Fruit fly (Drosophila melanogaster) whole organism, pupa: ENCODE measurements around the gene HDAC4.

Experiments
- CG10348 ChIP-seq: fragments of 200-800 bp; sonication (Bioruptor generic); IDR thresholded peaks from 2 replicates; pipeline ENCODE4 v1.3.6; 2022; ENCODE audit warnings: missing biosample characterization, missing genetic modification characterization
- CG12605 ChIP-seq: fragments of 200-800 bp; sonication (Bioruptor generic); IDR thresholded peaks from 2 replicates; pipeline ENCODE4 v1.3.6; 2022; ENCODE audit warnings: missing biosample characterization, missing genetic modification characterization
- CG13204 ChIP-seq: fragments of 200-800 bp; sonication (Bioruptor generic); optimal IDR thresholded peaks from 2 replicates; lab custom pipeline; 2018; ENCODE audit warnings: missing biosample characterization, mild to moderate bottlenecking, missing genetic modification characterization, moderate library complexity
- CG14655 ChIP-seq: fragments of 200-800 bp; sonication (Bioruptor generic); optimal IDR thresholded peaks from 3 replicates; lab custom pipeline; 2017; ENCODE audit warnings: mild to moderate bottlenecking, missing biosample characterization, missing genetic modification reagents, missing genetic modification characterization
- CG15710 ChIP-seq: fragments of 200-800 bp; sonication (Bioruptor generic); optimal IDR thresholded peaks from 2 replicates; lab custom pipeline; 2018; ENCODE audit warnings: missing biosample characterization, mild to moderate bottlenecking, missing genetic modification characterization, moderate library complexity
- CG17806 ChIP-seq: fragments of 200-800 bp; sonication (Bioruptor generic); optimal IDR thresholded peaks from 2 replicates; lab custom pipeline; 2018; ENCODE audit warnings: missing biosample characterization, mild to moderate bottlenecking, missing genetic modification characterization, moderate library complexity
- CG32121 ChIP-seq: fragments of 200-800 bp; sonication (Bioruptor generic); IDR thresholded peaks from 2 replicates; pipeline ENCODE4 v1.3.6; 2022; ENCODE audit warnings: missing biosample characterization, missing genetic modification characterization
- CG34367 ChIP-seq: fragments of 200-800 bp; sonication (Bioruptor generic); optimal IDR thresholded peaks from 2 replicates; lab custom pipeline; 2018; ENCODE audit warnings: missing biosample characterization, mild to moderate bottlenecking, missing genetic modification characterization
- CG4496 ChIP-seq: fragments of 200-800 bp; sonication (Bioruptor generic); IDR thresholded peaks from 3 replicates; pipeline ENCODE4 v1.3.6; 2022; ENCODE audit warnings: missing biosample characterization, missing genetic modification characterization
- CG8159 ChIP-seq: fragments of 200-800 bp; sonication (Bioruptor generic); optimal IDR thresholded peaks from 3 replicates; lab custom pipeline; 2018; ENCODE audit warnings: missing biosample characterization, mild to moderate bottlenecking, missing genetic modification characterization, moderate library complexity
- CG8301 ChIP-seq: fragments of 200-800 bp; sonication (Bioruptor generic); optimal IDR thresholded peaks from 2 replicates; lab custom pipeline; 2018; ENCODE audit warnings: missing biosample characterization, mild to moderate bottlenecking, missing genetic modification characterization
- CG9948 ChIP-seq: fragments of 200-800 bp; sonication (Bioruptor generic); optimal IDR thresholded peaks from 2 replicates; lab custom pipeline; 2018; ENCODE audit warnings: missing biosample characterization, mild to moderate bottlenecking, missing genetic modification characterization, moderate library complexity
- D1 ChIP-seq: fragments of 200-800 bp; sonication (Bioruptor generic); optimal IDR thresholded peaks from 2 replicates; lab custom pipeline; 2018; ENCODE audit warnings: missing biosample characterization, mild to moderate bottlenecking, missing genetic modification characterization, moderate library complexity
- EcR ChIP-seq: fragments of 200-800 bp; sonication (Bioruptor generic); optimal IDR thresholded peaks from 3 replicates; lab custom pipeline; 2019; ENCODE audit warnings: missing biosample characterization, missing genetic modification characterization, mild to moderate bottlenecking, moderate library complexity, missing genetic modification reagents
- Ets98B ChIP-seq: fragments of 200-800 bp; sonication (Bioruptor generic); IDR thresholded peaks from 2 replicates; pipeline ENCODE4 v1.3.6; 2022; ENCODE audit warnings: missing biosample characterization, missing genetic modification characterization
- Pif1A ChIP-seq: fragments of 200-800 bp; sonication (Bioruptor generic); optimal IDR thresholded peaks from 3 replicates; lab custom pipeline; 2016; ENCODE audit warnings: missing biosample characterization, missing genetic modification characterization
- Pif1B ChIP-seq: fragments of 200-800 bp; sonication (Bioruptor generic); optimal IDR thresholded peaks from 3 replicates; lab custom pipeline; 2016; ENCODE audit warnings: missing biosample characterization, missing genetic modification characterization
- Snoo ChIP-seq: fragments of 200-800 bp; sonication (Bioruptor generic); optimal IDR thresholded peaks from 3 replicates; lab custom pipeline; 2017; ENCODE audit warnings: missing biosample characterization, mild to moderate bottlenecking, missing genetic modification characterization, inconsistent platforms
- fd96Ca ChIP-seq: fragments of 200-800 bp; sonication (Bioruptor generic); IDR thresholded peaks from 3 replicates; pipeline ENCODE4 v1.3.6; 2022; ENCODE audit warnings: missing biosample characterization, missing genetic modification characterization
- gl ChIP-seq: fragments of 200-800 bp; sonication (Bioruptor generic); optimal IDR thresholded peaks from 2 replicates; lab custom pipeline; 2018; ENCODE audit warnings: missing biosample characterization, mild to moderate bottlenecking, missing genetic modification characterization
- rn ChIP-seq: fragments of 200-800 bp; sonication (Bioruptor generic); IDR thresholded peaks from 2 replicates; pipeline ENCODE4 v1.3.6; 2022; ENCODE audit warnings: missing biosample characterization, missing genetic modification characterization

The HDAC4 gene

DNA sequence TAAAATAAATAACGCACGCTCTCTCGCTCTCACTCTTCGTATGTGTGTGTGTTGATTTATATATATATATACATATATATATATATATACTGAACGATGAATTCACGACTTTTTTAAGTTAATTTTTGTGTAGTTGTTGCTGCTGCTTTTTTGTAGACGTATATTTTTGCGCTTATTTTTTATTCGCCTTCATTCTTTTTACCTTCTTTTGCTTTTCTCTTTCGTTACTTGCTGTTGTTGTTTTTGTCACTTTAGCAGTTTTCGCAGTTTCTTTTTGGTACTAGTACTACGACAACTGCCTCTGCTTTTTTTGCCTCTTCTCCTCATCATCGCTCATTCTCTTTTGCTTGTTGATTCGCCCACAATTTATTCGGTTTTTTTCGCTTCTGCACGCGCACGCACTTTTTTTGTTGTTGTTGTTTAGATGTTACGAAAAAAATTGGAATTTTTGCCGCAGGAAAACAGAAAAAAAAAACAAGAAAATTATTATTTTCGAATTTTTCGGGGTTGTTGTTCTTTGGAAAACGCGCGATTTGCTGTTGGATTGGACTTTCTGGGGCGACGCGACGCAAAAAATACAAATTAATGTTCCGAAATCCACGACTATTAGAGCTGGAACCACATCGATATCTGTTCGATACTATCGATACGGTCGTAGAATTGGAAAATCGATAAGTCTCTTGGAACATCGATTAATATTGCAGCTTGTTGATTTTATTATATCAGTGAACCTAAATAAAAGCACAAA, at the start of gene HDAC4, which contains the start of gene CG15743:
TSS of gene HDAC4 (minus strand) at position 632 of the 748 bp plus-strand sequence.
TSS of gene CG15743 (plus strand) at position 707 of the 748 bp plus-strand sequence.
- TF ChIP-seq Snoo (tag; lab: Kevin White, UChicago) = no peak
- no peak for TF ChIP-seq Pif1B (GFP tag; lab: Kevin White, UChicago)
- TF ChIP-seq fd96Ca (GFP tag; lab: Robert Waterston, UW) = no peak
- no peak for TF ChIP-seq CG4496
- TF ChIP-seq CG14655 (GFP tag; lab: Kevin White, UChicago) = no peak
- no peak for TF ChIP-seq CG17806 (tag; lab: Kevin White, UChicago)
- peak; percentile 10 for TF ChIP-seq CG34367
- no peak for TF ChIP-seq rn (GFP tag; lab: Robert Waterston, UW)
- TF ChIP-seq EcR (GFP tag; lab: Kevin White, UChicago) = no peak
- TF ChIP-seq CG15710 (tag; lab: Kevin White, UChicago) = no peak
- no peak for TF ChIP-seq CG8301 (tag; lab: Kevin White, UChicago)
- TF ChIP-seq CG32121 (GFP tag; lab: Robert Waterston, UW) = no peak
- TF ChIP-seq CG9948 (tag; lab: Kevin White, UChicago) = no peak
- peak; percentile 15 for TF ChIP-seq CG8159 (tag; lab: Kevin White, UChicago)
- peak; percentile 48; the same call in 1 of the 2 replicates for TF ChIP-seq CG12605 (GFP tag; lab: Robert Waterston, UW)

DNA sequence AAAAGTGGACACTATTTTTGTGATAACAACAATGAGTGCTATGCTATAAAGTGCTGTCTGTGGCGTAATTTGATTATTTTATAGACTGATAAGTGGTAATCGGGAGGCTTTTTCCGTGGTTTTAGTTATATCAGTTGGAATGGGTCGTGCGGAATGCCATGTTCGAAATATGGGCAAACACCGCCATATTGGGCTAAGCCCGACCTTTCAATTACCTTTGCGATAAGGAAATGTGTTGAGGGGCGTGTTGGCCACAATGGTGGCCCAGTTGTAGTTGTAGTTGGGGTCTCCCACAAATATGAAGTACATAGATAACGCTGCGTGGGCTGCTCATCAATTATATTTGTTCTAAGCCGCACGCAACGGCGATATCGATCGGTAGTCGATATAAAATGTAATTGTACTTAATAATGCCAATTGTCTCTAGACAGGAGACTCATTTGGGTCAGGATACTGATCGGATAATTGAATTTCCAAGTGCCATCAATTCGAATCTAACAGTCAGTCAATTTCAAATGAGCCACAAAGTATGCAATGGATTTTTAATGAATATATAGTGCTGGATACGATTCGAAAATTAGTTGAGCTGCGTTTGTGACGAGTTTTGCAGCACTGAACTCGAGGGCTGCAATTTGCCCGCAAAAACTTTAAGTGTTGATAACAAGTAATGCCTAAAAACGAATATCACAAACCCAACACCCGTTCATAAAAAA, 49.2 kb upstream of the HDAC4 start:
- TF ChIP-seq CG4496 = peak; percentile 42; the same call in 1 of the 3 replicates
- no peak for TF ChIP-seq D1
- TF ChIP-seq, all 21 proteins: peak for 1

DNA sequence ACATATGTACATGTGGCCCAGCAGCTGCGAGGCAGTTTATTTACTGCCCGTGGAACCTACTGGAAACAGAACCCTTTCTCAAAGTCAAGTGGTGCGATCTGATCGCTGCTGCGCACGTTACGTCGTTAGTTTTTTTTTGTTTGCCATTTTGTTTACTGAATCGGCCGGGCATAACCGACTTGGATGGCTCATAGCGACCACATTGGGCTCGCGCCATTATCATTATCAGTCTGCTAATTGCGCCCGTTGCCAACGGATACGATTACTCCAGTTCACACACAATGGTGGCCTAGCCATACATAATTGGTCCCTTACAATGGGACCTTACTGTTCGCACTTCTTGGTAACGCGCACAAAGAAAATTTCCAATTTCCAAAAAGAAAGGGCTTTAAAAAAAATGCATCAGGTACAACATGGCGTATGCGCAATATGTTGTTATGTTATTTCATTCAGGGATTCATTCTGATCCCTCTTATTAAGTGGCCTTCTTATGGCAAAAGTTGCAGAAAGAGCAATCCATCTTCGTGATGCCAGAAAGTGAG, 47.3 kb upstream of the HDAC4 start:
- TF ChIP-seq CG34367 (peak; percentile 6), CG17806 (tag; lab: Kevin White, UChicago) (no peak), Ets98B (GFP tag; lab: Robert Waterston, UW) (no peak), CG8301 (tag; lab: Kevin White, UChicago) (peak; percentile 62), CG10348 (GFP tag; lab: Robert Waterston, UW) (no peak), CG4496 (no peak; the same call in 2 of the 3 replicates), CG12605 (GFP tag; lab: Robert Waterston, UW) (0 out of 2 replicates have a peak, but pooled peaks have one; percentile 29), rn (GFP tag; lab: Robert Waterston, UW) (no peak), CG14655 (GFP tag; lab: Kevin White, UChicago) (peak; percentile 77), Snoo (tag; lab: Kevin White, UChicago) (peak; percentile 1), CG8159 (tag; lab: Kevin White, UChicago) (peak; percentile 14), gl (tag; lab: Kevin White, UChicago) (no peak), CG32121 (GFP tag; lab: Robert Waterston, UW) (no peak), CG15710 (tag; lab: Kevin White, UChicago) (no peak), CG9948 (tag; lab: Kevin White, UChicago) (peak; percentile 63), D1 (no peak), EcR (GFP tag; lab: Kevin White, UChicago) (peak; percentile 14), CG13204 (GFP tag; lab: Kevin White, UChicago) (peak; percentile 20), fd96Ca (GFP tag; lab: Robert Waterston, UW) (0 out of 3 replicates have a peak, but pooled peaks have one; percentile 34), Pif1A (GFP tag; lab: Kevin White, UChicago) (peak; percentile 48), Pif1B (GFP tag; lab: Kevin White, UChicago) (peak; percentile 31)

DNA sequence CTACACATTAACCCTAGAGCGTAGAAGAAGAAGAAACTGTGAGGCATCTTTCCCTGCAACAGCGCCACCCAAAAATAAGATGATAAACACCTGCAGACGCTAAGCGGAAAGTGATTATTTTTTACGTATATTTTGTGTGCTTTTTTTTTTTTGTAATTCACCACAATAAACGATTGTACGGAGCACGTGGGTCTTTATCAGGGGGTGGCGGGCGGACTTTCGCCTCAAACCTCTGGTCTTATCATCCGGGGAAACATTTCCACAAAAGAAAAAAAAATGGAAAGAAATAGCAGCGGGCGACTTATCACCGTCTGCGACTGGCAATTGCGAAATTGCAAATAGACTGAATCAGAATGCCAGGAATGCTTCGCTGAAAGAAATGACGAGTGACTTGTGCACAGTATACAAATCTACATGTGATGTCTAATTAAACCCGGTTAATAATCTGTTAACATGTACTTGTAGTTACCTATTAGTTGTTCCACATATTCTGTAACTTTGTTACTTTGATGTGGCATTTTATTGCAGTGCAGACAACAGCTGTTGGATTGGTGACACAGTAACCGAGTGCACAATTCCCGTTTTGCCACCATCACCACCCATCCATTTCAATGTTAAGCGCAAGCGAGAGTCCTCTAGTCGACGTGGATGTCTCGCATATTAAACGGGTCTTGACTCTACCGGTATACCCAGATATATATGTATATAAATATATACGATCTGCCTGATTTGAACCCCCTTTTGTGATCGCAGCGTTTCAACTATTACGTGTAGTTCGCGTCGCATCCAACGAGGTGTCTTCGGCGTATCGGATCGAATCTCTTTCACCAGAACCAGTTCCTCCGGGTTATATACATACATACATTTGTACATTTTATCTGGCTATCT, 46.6 kb upstream of the HDAC4 start:
- TF ChIP-seq CG13204 (GFP tag; lab: Kevin White, UChicago) (no peak), D1 (no peak), Pif1B (GFP tag; lab: Kevin White, UChicago) (peak; percentile 73), CG8159 (tag; lab: Kevin White, UChicago) (peak; percentile 82), EcR (GFP tag; lab: Kevin White, UChicago) (peak; percentile 84), CG34367 (peak; percentile 74), Pif1A (GFP tag; lab: Kevin White, UChicago) (peak; percentile 79), CG14655 (GFP tag; lab: Kevin White, UChicago) (peak; percentile 83), CG9948 (tag; lab: Kevin White, UChicago) (peak; percentile 68), CG17806 (tag; lab: Kevin White, UChicago) (peak; percentile 79), Snoo (tag; lab: Kevin White, UChicago) (peak; percentile 81), CG8301 (tag; lab: Kevin White, UChicago) (peak; percentile 88), CG15710 (tag; lab: Kevin White, UChicago) (peak; percentile 74), Ets98B (GFP tag; lab: Robert Waterston, UW) (peak; percentile 89), CG12605 (GFP tag; lab: Robert Waterston, UW) (peak; percentile 86), rn (GFP tag; lab: Robert Waterston, UW) (peak; percentile 55), CG32121 (GFP tag; lab: Robert Waterston, UW) (peak; percentile 86), CG4496 (peak; percentile 92), CG10348 (GFP tag; lab: Robert Waterston, UW) (no peak), gl (tag; lab: Kevin White, UChicago) (peak; percentile 73), fd96Ca (GFP tag; lab: Robert Waterston, UW) (peak; percentile 90)
